Worm (Caenorhabditis elegans): ENCODE results near the gene F20A1.4.

ce11 chrV:7012617-7013016 is 9.1 kb downstream of the F20A1.4 start, which contains the start of gene srw-127:
- no peak for TF ChIP-seq unc-39 (tag; optimal IDR thresholded peaks at IDR 0.05)
- no peak for TF ChIP-seq ceh-20 (GFP tag; IDR thresholded peaks at IDR 0.05)
- TF ChIP-seq tra-1 (GFP tag; IDR thresholded peaks at IDR 0.05), result no peak
- no peak for TF ChIP-seq ceh-82 (tag; optimal IDR thresholded peaks at IDR 0.05)
- no peak for TF ChIP-seq egl-27 (tag; optimal IDR thresholded peaks at IDR 0.05)
- no peak for TF ChIP-seq egl-43 (GFP tag; IDR thresholded peaks at IDR 0.05)
- TF ChIP-seq skn-1 (tag; optimal IDR thresholded peaks at IDR 0.05), result no peak

All from whole organism, L4 larva.